Fruit fly (Drosophila melanogaster) whole organism, embryonic: ENCODE measurements around the gene ps.

Experiments used
- Abd-B ChIP-seq: fragments of 200-800 bp; sonication (Bioruptor generic); optimal IDR thresholded peaks from 2 replicates; lab custom pipeline; 2018; ENCODE audit warnings: missing biosample characterization, mild to moderate bottlenecking, missing genetic modification characterization, moderate library complexity
- BEAF-32 ChIP-seq: fragments of 200-800 bp; sonication (Bioruptor generic); optimal IDR thresholded peaks from 3 replicates; lab custom pipeline; 2017; ENCODE audit warnings: missing biosample characterization, missing genetic modification characterization, mild to moderate bottlenecking, moderate library complexity, missing genetic modification reagents
- CG5953 ChIP-seq: fragments of 200-800 bp; sonication (Bioruptor generic); IDR thresholded peaks from 2 replicates; pipeline ENCODE4 v1.3.6; 2022; ENCODE audit warnings: missing biosample characterization, missing genetic modification characterization
- CG8944 ChIP-seq: fragments of 200-800 bp; sonication (Bioruptor generic); optimal IDR thresholded peaks from 3 replicates; lab custom pipeline; 2016; ENCODE audit warnings: missing biosample characterization, missing genetic modification characterization
- Pdp1 ChIP-seq, 2 experiments: fragments of 200-800 bp; sonication (Bioruptor generic); optimal IDR thresholded peaks; 3 replicates each; lab custom pipeline; 2016; ENCODE audit warnings: missing biosample characterization in 2 of 2, missing genetic modification characterization in 2 of 2, mild to moderate bottlenecking in 1 of 2, moderate library complexity in 1 of 2
- Xbp1 ChIP-seq: fragments of 200-800 bp; sonication (Bioruptor generic); optimal IDR thresholded peaks from 3 replicates; lab custom pipeline; 2016; ENCODE audit warnings: missing biosample characterization, mild to moderate bottlenecking, missing genetic modification characterization
- cg ChIP-seq: fragments of 200-800 bp; sonication (Bioruptor generic); optimal IDR thresholded peaks from 3 replicates; lab custom pipeline; 2019; ENCODE audit warnings: missing biosample characterization, mild to moderate bottlenecking, missing genetic modification characterization, moderate library complexity
- dimm ChIP-seq: fragments of 200-800 bp; sonication (Bioruptor generic); IDR thresholded peaks from 2 replicates; pipeline ENCODE4 v1.3.6; 2022; ENCODE audit warnings: missing biosample characterization, missing genetic modification characterization
- gcm2 ChIP-seq: fragments of 200-800 bp; sonication (Bioruptor generic); optimal IDR thresholded peaks from 2 replicates; lab custom pipeline; 2016; ENCODE audit warnings: missing biosample characterization, missing genetic modification characterization
- phol ChIP-seq: fragments of 200-800 bp; sonication (Bioruptor generic); optimal IDR thresholded peaks from 3 replicates; lab custom pipeline; 2018; ENCODE audit warnings: missing biosample characterization, mild to moderate bottlenecking, missing genetic modification characterization, moderate library complexity
- sisA ChIP-seq: fragments of 200-800 bp; sonication (Bioruptor generic); IDR thresholded peaks from 2 replicates; pipeline ENCODE4 v1.3.6; 2022; ENCODE audit warnings: missing biosample characterization, missing genetic modification characterization

dm6 chr3R:9499238-9499637 lies 81.5 kb downstream of the ps start:
- no peak for TF ChIP-seq Abd-B (GFP tag; lab: Kevin White, UChicago)
- no peak for TF ChIP-seq CG5953
- no peak for TF ChIP-seq cg (GFP tag; lab: Kevin White, UChicago)
- TF ChIP-seq Pdp1 (GFP tag; optimal IDR thresholded peaks at IDR 0.05; lab: Kevin White, UChicago): no peak
- no peak for TF ChIP-seq dimm (GFP tag; lab: Robert Waterston, UW)
- no peak for TF ChIP-seq gcm2 (GFP tag; lab: Kevin White, UChicago)
- no peak for TF ChIP-seq sisA (GFP tag; lab: Robert Waterston, UW)
- no peak for TF ChIP-seq CG8944 (GFP tag; lab: Kevin White, UChicago)
- TF ChIP-seq Xbp1 (GFP tag; lab: Kevin White, UChicago): no peak
- no peak for TF ChIP-seq BEAF-32 (GFP tag; lab: Kevin White, UChicago)
- no peak for TF ChIP-seq phol (tag; lab: Kevin White, UChicago)
